Worm (Caenorhabditis elegans): ENCODE results near the gene mrck-1.

DNA sequence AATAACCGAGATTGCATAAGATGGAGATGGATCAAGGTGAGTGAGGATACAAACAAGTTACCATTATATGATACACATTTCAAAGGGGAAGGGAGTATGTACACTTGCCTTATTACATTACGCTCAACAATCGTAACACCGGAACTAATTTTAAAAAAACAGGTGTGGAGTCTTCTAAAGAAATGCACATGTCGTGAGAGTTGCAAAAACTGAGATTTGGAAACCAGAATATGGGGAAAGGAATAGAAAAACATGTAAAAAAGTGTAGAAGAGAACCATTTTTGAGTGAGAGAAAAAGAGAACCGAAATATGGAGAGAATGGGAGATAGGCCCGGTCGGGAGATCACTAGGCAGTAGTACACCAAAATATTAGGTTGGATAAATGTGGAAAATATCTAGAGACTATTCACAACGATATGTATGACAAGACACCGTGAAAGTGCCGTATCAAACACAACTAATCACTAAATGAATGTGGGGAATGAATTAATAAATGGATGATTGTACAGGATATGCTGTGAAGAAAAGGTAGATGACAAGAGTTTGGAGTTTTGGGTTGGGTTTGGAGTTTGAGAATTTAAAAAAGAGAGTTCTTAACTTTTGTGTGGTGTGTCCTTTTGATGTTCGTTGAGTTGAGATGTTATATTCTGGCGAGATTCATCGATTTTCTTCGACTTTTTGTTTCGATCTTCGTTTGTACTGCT, 43.6 kb downstream of the mrck-1 start:
- no peak for TF ChIP-seq mdl-1 (tag; optimal IDR thresholded peaks at IDR 0.05)
- no peak for TF ChIP-seq nfya-1 (tag; optimal IDR thresholded peaks at IDR 0.05; ENCODE audit: insufficient read depth)
- TF ChIP-seq elt-2 (tag; optimal IDR thresholded peaks at IDR 0.05), result no peak
- TF ChIP-seq nhr-12 (tag; optimal IDR thresholded peaks at IDR 0.05), result no peak
- no peak for TF ChIP-seq ama-1 (optimal IDR thresholded peaks at IDR 0.05)
- TF ChIP-seq fos-1 (tag; optimal IDR thresholded peaks at IDR 0.05), result no peak
- TF ChIP-seq eor-1 (tag; optimal IDR thresholded peaks at IDR 0.05), result no peak
- no peak for TF ChIP-seq pha-4 (tag; optimal IDR thresholded peaks at IDR 0.05)
- no peak for TF ChIP-seq ceh-82 (tag; optimal IDR thresholded peaks at IDR 0.05)
- TF ChIP-seq elt-3 (tag; optimal IDR thresholded peaks at IDR 0.05), result no peak
- no peak for TF ChIP-seq snpc-4 (tag; optimal IDR thresholded peaks at IDR 0.05)
- no peak for TF ChIP-seq nhr-67 (tag; optimal IDR thresholded peaks at IDR 0.05)
- no peak for TF ChIP-seq elt-1 (tag; optimal IDR thresholded peaks at IDR 0.05)
